Worm (Caenorhabditis elegans) whole organism, L3 larva: ENCODE measurements around the gene gtap-1.

Experiments used
- ceh-16 ChIP-seq: sonication (generic microtip); optimal IDR thresholded peaks from 2 replicates; lab custom pipeline; 2017; ENCODE audit warnings: missing biosample characterization, missing genetic modification characterization
- fkh-10 ChIP-seq: sonication (generic microtip); optimal IDR thresholded peaks from 2 replicates; lab custom pipeline; 2017; ENCODE audit warnings: missing biosample characterization, missing genetic modification reagents, missing genetic modification characterization
- lin-15B ChIP-seq: fragments of 150-350 bp; optimal IDR thresholded peaks from 2 replicates; lab custom pipeline; 2014; ENCODE audit warnings: missing biosample characterization, missing genetic modification characterization
- nhr-23 ChIP-seq: fragments of 150-350 bp; optimal IDR thresholded peaks from 2 replicates; lab custom pipeline; 2014; ENCODE audit warnings: missing biosample characterization, missing genetic modification reagents, missing genetic modification characterization
- nhr-28 ChIP-seq: fragments of 150-350 bp; optimal IDR thresholded peaks from 2 replicates; lab custom pipeline; 2014; ENCODE audit warnings: missing biosample characterization, missing genetic modification characterization
- nhr-76 ChIP-seq: fragments of 150-350 bp; sonication (generic microtip); optimal IDR thresholded peaks from 5 replicates; lab custom pipeline; 2014; ENCODE audit warnings: missing biosample characterization, missing genetic modification characterization

DNA sequence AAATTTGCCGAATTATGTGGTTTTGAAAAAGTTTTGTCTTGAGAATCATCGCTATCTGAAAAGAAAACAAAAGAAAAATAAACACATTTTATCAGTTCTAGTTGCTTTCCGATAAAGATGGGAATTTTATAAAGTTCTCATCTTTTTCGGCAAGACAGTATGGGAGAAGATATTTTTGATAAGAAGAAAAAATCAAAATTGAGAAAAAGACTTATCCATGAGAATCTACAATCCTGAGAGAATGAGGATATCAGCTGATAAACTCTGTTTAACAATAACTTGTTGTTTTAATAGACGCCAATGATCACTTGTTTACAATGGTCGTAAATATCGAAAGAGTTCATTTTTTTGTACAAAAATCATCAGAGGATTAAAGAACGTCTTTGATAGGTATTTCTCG lies 43.0 kb upstream of the gtap-1 start, which contains the start of gene F55C12.6:
- TF ChIP-seq fkh-10 (no peak), nhr-76 (tag; lab: Kevin White, UChicago) (no peak), nhr-28 (tag; lab: Kevin White, UChicago) (no peak), lin-15B (tag; lab: Kevin White, UChicago) (no peak), ceh-16 (no peak), nhr-23 (no peak)
